Fruit fly (Drosophila melanogaster): ENCODE results near the gene CG3225.

Gene CG3225

DNA sequence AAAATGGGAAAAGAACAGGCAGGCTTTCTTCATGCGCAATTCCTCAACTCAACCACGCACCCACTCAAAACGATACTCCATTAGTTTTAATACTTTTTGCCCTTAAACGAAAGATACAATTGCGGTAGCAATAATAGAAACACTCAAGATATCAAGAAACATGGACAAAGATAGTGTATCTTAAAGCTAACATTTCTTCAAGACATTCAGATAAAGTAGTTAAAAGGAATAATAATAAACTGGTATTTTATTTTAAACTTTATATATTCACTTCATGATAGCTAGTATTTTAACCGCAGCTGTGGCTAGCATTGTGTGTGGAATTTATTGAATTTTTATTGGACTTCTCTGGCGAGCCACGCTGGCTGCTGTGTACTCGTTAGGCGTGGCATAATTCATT lies 38.1 kb upstream of the CG3225 start (continued):
- TF ChIP-seq odd (GFP tag; optimal IDR thresholded peaks at IDR 0.05): no peak
- TF ChIP-seq Asciz (GFP tag; optimal IDR thresholded peaks at IDR 0.05): peak; percentile 57
- no peak for TF ChIP-seq Neu2 (GFP tag; optimal IDR thresholded peaks at IDR 0.05; ENCODE audit: borderline replicate concordance)
- TF ChIP-seq D19A (tag; optimal IDR thresholded peaks at IDR 0.05): peak; percentile 50
- TF ChIP-seq Deaf1 (tag; optimal IDR thresholded peaks at IDR 0.05): peak; percentile 12
- TF ChIP-seq Dip3 (GFP tag; optimal IDR thresholded peaks at IDR 0.05): no peak
- peak; percentile 45 for TF ChIP-seq CG15011 (GFP tag; optimal IDR thresholded peaks at IDR 0.05)
- peak; percentile 59 for TF ChIP-seq grau (tag; optimal IDR thresholded peaks at IDR 0.05)
- TF ChIP-seq CG30020 (tag; optimal IDR thresholded peaks at IDR 0.05): no peak
- TF ChIP-seq CG8765 (GFP tag; IDR thresholded peaks at IDR 0.05): no peak
- no peak for TF ChIP-seq CG3847 (GFP tag; IDR thresholded peaks at IDR 0.05)
- no peak for TF ChIP-seq ssp (GFP tag; IDR thresholded peaks at IDR 0.05)
- TF ChIP-seq HmgZ (tag; optimal IDR thresholded peaks at IDR 0.05): peak; percentile 35
- no peak for TF ChIP-seq Ravus (GFP tag; IDR thresholded peaks at IDR 0.05)
- TF ChIP-seq CG2199 (GFP tag; IDR thresholded peaks at IDR 0.05): no peak
- no peak for TF ChIP-seq Lpt (GFP tag; optimal IDR thresholded peaks at IDR 0.05)
- TF ChIP-seq kah (GFP tag; optimal IDR thresholded peaks at IDR 0.05): peak; percentile 20
- TF ChIP-seq Dfd (GFP tag; optimal IDR thresholded peaks at IDR 0.05): no peak
- TF ChIP-seq Poxn (GFP tag; IDR thresholded peaks at IDR 0.05): no peak
- TF ChIP-seq vvl (GFP tag; IDR thresholded peaks at IDR 0.05): peak; percentile 70
- TF ChIP-seq CG14710 (tag; optimal IDR thresholded peaks at IDR 0.05): peak; percentile 67
- no peak for TF ChIP-seq CG12104 (GFP tag; optimal IDR thresholded peaks at IDR 0.05)
- TF ChIP-seq Oaz (GFP tag; IDR thresholded peaks at IDR 0.05): no peak
- no peak for TF ChIP-seq CG12236 (GFP tag; optimal IDR thresholded peaks at IDR 0.05)
- no peak for TF ChIP-seq dati (GFP tag; IDR thresholded peaks at IDR 0.05)
- TF ChIP-seq CG17361 (GFP tag; IDR thresholded peaks at IDR 0.05): peak; percentile 80
- TF ChIP-seq schlank (tag; optimal IDR thresholded peaks at IDR 0.05): no peak
- TF ChIP-seq Side (GFP tag; optimal IDR thresholded peaks at IDR 0.05): no peak
- peak; percentile 42; the same call in 2 of the 3 replicates for TF ChIP-seq croc (GFP tag; conservative IDR thresholded peaks at IDR 0.05)
- no peak for TF ChIP-seq gfzf (GFP tag; optimal IDR thresholded peaks at IDR 0.05)
- TF ChIP-seq Hand (GFP tag; optimal IDR thresholded peaks at IDR 0.05): peak; percentile 62
- TF ChIP-seq PHDP (tag; optimal IDR thresholded peaks at IDR 0.05): peak; percentile 83
- TF ChIP-seq psq (GFP tag; optimal IDR thresholded peaks at IDR 0.05): no peak
- no peak for TF ChIP-seq HLH54F (GFP tag; optimal IDR thresholded peaks at IDR 0.05)
- TF ChIP-seq h (optimal IDR thresholded peaks at IDR 0.05): no peak
- no peak for TF ChIP-seq CG6175 (GFP tag; IDR thresholded peaks at IDR 0.05)
- TF ChIP-seq ttk (GFP tag; IDR thresholded peaks at IDR 0.05): peak; percentile 31; the same call in 1 of the 2 replicates
- TF ChIP-seq CG4820 (GFP tag; optimal IDR thresholded peaks at IDR 0.05): peak; percentile 6
- TF ChIP-seq CG8281 (tag; optimal IDR thresholded peaks at IDR 0.05): peak; percentile 5
- no peak for TF ChIP-seq nom (GFP tag; optimal IDR thresholded peaks at IDR 0.05)
- TF ChIP-seq lbe (GFP tag; optimal IDR thresholded peaks at IDR 0.05): no peak
- TF ChIP-seq grn (GFP tag; optimal IDR thresholded peaks at IDR 0.05): no peak
- TF ChIP-seq Dll (GFP tag; IDR thresholded peaks at IDR 0.05; ENCODE audit: partially characterized antibody): no peak
- peak; percentile 59 for TF ChIP-seq Sox100B (GFP tag; optimal IDR thresholded peaks at IDR 0.05)
- no peak for TF ChIP-seq Dip2 (GFP tag; IDR thresholded peaks at IDR 0.05)
- peak; percentile 82 for TF ChIP-seq lab (GFP tag; optimal IDR thresholded peaks at IDR 0.05)
- TF ChIP-seq bsh (GFP tag; optimal IDR thresholded peaks at IDR 0.05): peak in 1 of 2 experiments; percentile 61
- peak; percentile 48 for TF ChIP-seq sd (tag; optimal IDR thresholded peaks at IDR 0.05)
- no peak for TF ChIP-seq CG12744 (GFP tag; optimal IDR thresholded peaks at IDR 0.05)
- TF ChIP-seq CG9797 (GFP tag; optimal IDR thresholded peaks at IDR 0.05): no peak
- no peak for TF ChIP-seq ap (GFP tag; IDR thresholded peaks at IDR 0.05)
- TF ChIP-seq CG12942 (GFP tag; optimal IDR thresholded peaks at IDR 0.05): peak; percentile 20

Measured in whole organism, embryonic.